Worm (Caenorhabditis elegans) whole organism, L4 larva: ENCODE measurements around the gene plc-1.

Experiments
- F10B5.3 ChIP-seq: sonication (generic microtip); optimal IDR thresholded peaks from 2 replicates; lab custom pipeline; 2016; ENCODE audit warnings: mild to moderate bottlenecking, missing genetic modification characterization, missing compliant biosample characterization
- F26F4.8 ChIP-seq: fragments of 200-800 bp; sonication (Bioruptor generic); conservative IDR thresholded peaks from 2 replicates; pipeline ENCODE4 v1.3.6; 2022; ENCODE audit warnings: missing genetic modification characterization, missing compliant biosample characterization
- F37D6.2 ChIP-seq: sonication (generic microtip); optimal IDR thresholded peaks from 2 replicates; lab custom pipeline; 2016; ENCODE audit warnings: mild to moderate bottlenecking, missing genetic modification characterization, missing compliant biosample characterization
- T20F7.1 ChIP-seq: fragments of 200-800 bp; sonication (Bioruptor generic); optimal IDR thresholded peaks from 2 replicates; lab custom pipeline; 2018; ENCODE audit warnings: mild to moderate bottlenecking, missing genetic modification characterization, missing compliant biosample characterization
- Y48G9A.11 ChIP-seq: fragments of 200-800 bp; sonication (Bioruptor generic); IDR thresholded peaks from 2 replicates; pipeline ENCODE4 v1.3.6; 2022; ENCODE audit warnings: missing genetic modification reagents, missing genetic modification characterization, missing compliant biosample characterization
- Y5F2A.4 ChIP-seq: fragments of 200-800 bp; sonication (Bioruptor generic); optimal IDR thresholded peaks from 2 replicates; lab custom pipeline; 2018; ENCODE audit warnings: mild to moderate bottlenecking, missing genetic modification characterization, missing compliant biosample characterization
- Y75B8A.6 ChIP-seq: fragments of 200-800 bp; sonication (Bioruptor generic); IDR thresholded peaks from 2 replicates; pipeline ENCODE4 v1.3.6; 2022; ENCODE audit warnings: missing genetic modification reagents, missing genetic modification characterization, missing compliant biosample characterization
- aha-1 ChIP-seq: fragments of 150-350 bp; peaks from one replicate; lab custom pipeline; 2014; ENCODE audit warnings: missing biosample characterization, missing genetic modification characterization
- arid-1 ChIP-seq: fragments of 200-800 bp; sonication (Bioruptor generic); conservative IDR thresholded peaks from 2 replicates; pipeline ENCODE4 v1.3.6; 2022; ENCODE audit warnings: missing genetic modification reagents, missing genetic modification characterization, missing compliant biosample characterization
- attf-4 ChIP-seq: sonication (generic microtip); optimal IDR thresholded peaks from 3 replicates; lab custom pipeline; 2017; ENCODE audit warnings: missing biosample characterization, missing genetic modification characterization
- ceh-28 ChIP-seq: fragments of 150-350 bp; optimal IDR thresholded peaks from 2 replicates; lab custom pipeline; 2014; ENCODE audit warnings: missing biosample characterization, missing genetic modification reagents, missing genetic modification characterization
- ces-1 ChIP-seq: fragments of 150-350 bp; sonication (generic microtip); optimal IDR thresholded peaks from 4 replicates; lab custom pipeline; 2014; ENCODE audit warnings: missing biosample characterization, missing genetic modification reagents, missing genetic modification characterization
- daf-12 ChIP-seq: fragments of 150-350 bp; optimal IDR thresholded peaks from 2 replicates; lab custom pipeline; 2014; ENCODE audit warnings: missing biosample characterization, missing genetic modification reagents, missing genetic modification characterization
- daf-16 ChIP-seq, 3 experiments: sonication (generic microtip); optimal IDR thresholded peaks; 2 replicates each; lab custom pipeline; 2016 to 2017; ENCODE audit warnings: missing genetic modification characterization in 3 of 3, missing genetic modification reagents in 3 of 3, mild to moderate bottlenecking in 2 of 3, missing compliant biosample characterization in 2 of 3, missing biosample characterization in 1 of 3, moderate library complexity in 1 of 3
- daf-19 ChIP-seq: fragments of 200-800 bp; sonication (Bioruptor generic); conservative IDR thresholded peaks from 2 replicates; pipeline ENCODE4 v1.3.6; 2022; ENCODE audit warnings: missing genetic modification characterization, missing compliant biosample characterization
- daf-8 ChIP-seq: fragments of 200-800 bp; sonication (Bioruptor generic); IDR thresholded peaks from 2 replicates; pipeline ENCODE4 v1.3.6; 2022; ENCODE audit warnings: missing genetic modification characterization, missing compliant biosample characterization
- duxl-1 ChIP-seq: sonication (generic microtip); optimal IDR thresholded peaks from 2 replicates; lab custom pipeline; 2016; ENCODE audit warnings: mild to moderate bottlenecking, missing genetic modification characterization, moderate library complexity, missing compliant biosample characterization; ENCODE audit not compliant: poor library complexity
- dve-1 ChIP-seq: sonication (generic microtip); optimal IDR thresholded peaks from 2 replicates; lab custom pipeline; 2017; ENCODE audit warnings: antibody characterized with exemption, mild to moderate bottlenecking, missing genetic modification characterization, missing compliant biosample characterization; ENCODE audit not compliant: insufficient read depth
- egl-27 ChIP-seq: sonication (generic microtip); optimal IDR thresholded peaks from 3 replicates; lab custom pipeline; 2017; ENCODE audit warnings: missing biosample characterization, missing genetic modification reagents, missing genetic modification characterization
- egl-43 ChIP-seq: fragments of 200-800 bp; sonication (Bioruptor generic); IDR thresholded peaks from 2 replicates; pipeline ENCODE4 v1.3.6; 2022; ENCODE audit warnings: missing genetic modification reagents, missing genetic modification characterization, missing compliant biosample characterization
- fos-1 ChIP-seq: fragments of 150-350 bp; optimal IDR thresholded peaks from 2 replicates; lab custom pipeline; 2014; ENCODE audit warnings: missing biosample characterization, missing genetic modification characterization
- gei-8 ChIP-seq: fragments of 200-800 bp; sonication (Bioruptor generic); optimal IDR thresholded peaks from 2 replicates; lab custom pipeline; 2018; ENCODE audit warnings: mild to moderate bottlenecking, missing genetic modification characterization, missing compliant biosample characterization
- hif-1 ChIP-seq, 2 experiments: sonication (generic microtip); optimal IDR thresholded peaks; 2 replicates each; lab custom pipeline; 2016 to 2017; ENCODE audit warnings: missing compliant biosample characterization in 2 of 2, missing genetic modification characterization in 2 of 2, missing genetic modification reagents in 2 of 2, missing genotype in 2 of 2, mild to moderate bottlenecking in 1 of 2
- hlh-11 ChIP-seq: fragments of 200-800 bp; sonication (Bioruptor generic); optimal IDR thresholded peaks from 2 replicates; lab custom pipeline; 2018; ENCODE audit warnings: mild to moderate bottlenecking, missing genetic modification characterization, missing compliant biosample characterization
- hlh-30 ChIP-seq: sonication (generic microtip); optimal IDR thresholded peaks from 2 replicates; lab custom pipeline; 2017; ENCODE audit warnings: antibody characterized with exemption, mild to moderate bottlenecking, missing genetic modification characterization, missing compliant biosample characterization; ENCODE audit not compliant: insufficient read depth
- jun-1 ChIP-seq: fragments of 150-350 bp; optimal IDR thresholded peaks from 2 replicates; lab custom pipeline; 2014; ENCODE audit warnings: missing biosample characterization, missing genetic modification reagents, missing genetic modification characterization
- lin-15B ChIP-seq: fragments of 150-350 bp; sonication (generic microtip); optimal IDR thresholded peaks from 3 replicates; lab custom pipeline; 2014; ENCODE audit warnings: missing biosample characterization, missing genetic modification characterization
- lin-29 ChIP-seq: fragments of 200-800 bp; sonication (Bioruptor generic); IDR thresholded peaks from 2 replicates; pipeline ENCODE4 v1.3.6; 2022; ENCODE audit warnings: missing genetic modification reagents, missing genetic modification characterization, missing compliant biosample characterization
- lsy-2 ChIP-seq, 2 experiments: fragments of 150-350 bp in 1 of 2; sonication (generic microtip) in 1 of 2; optimal IDR thresholded peaks; 2 replicates each; lab custom pipeline; 2014 to 2017; ENCODE audit warnings: missing biosample characterization in 2 of 2, missing genetic modification characterization in 2 of 2
- madf-9 ChIP-seq: fragments of 200-800 bp; sonication (Bioruptor generic); conservative IDR thresholded peaks from 2 replicates; pipeline ENCODE4 v1.3.6; 2022; ENCODE audit warnings: missing genetic modification reagents, missing genetic modification characterization, missing compliant biosample characterization
- mdt-29 ChIP-seq: fragments of 200-800 bp; sonication (Bioruptor generic); IDR thresholded peaks from 2 replicates; pipeline ENCODE4 v1.3.6; 2022; ENCODE audit warnings: missing genetic modification reagents, missing genetic modification characterization, missing compliant biosample characterization
- mes-2 ChIP-seq: sonication (generic microtip); optimal IDR thresholded peaks from 2 replicates; lab custom pipeline; 2016; ENCODE audit warnings: missing genotype, mild to moderate bottlenecking, missing genetic modification characterization, missing compliant biosample characterization; ENCODE audit not compliant: poor library complexity, severe bottlenecking
- nhr-10 ChIP-seq: fragments of 150-350 bp; optimal IDR thresholded peaks from 2 replicates; lab custom pipeline; 2014; ENCODE audit warnings: missing biosample characterization, missing genetic modification characterization
- nhr-11 ChIP-seq: fragments of 150-350 bp; optimal IDR thresholded peaks from 2 replicates; lab custom pipeline; 2014; ENCODE audit warnings: missing biosample characterization, missing genetic modification characterization
- nhr-237 ChIP-seq: sonication (generic microtip); optimal IDR thresholded peaks from 2 replicates; lab custom pipeline; 2017; ENCODE audit warnings: missing biosample characterization, missing genetic modification characterization
- nhr-25 ChIP-seq: sonication (generic microtip); optimal IDR thresholded peaks from 2 replicates; lab custom pipeline; 2017; ENCODE audit warnings: missing genetic modification characterization, mild to moderate bottlenecking, missing compliant biosample characterization, antibody characterized with exemption, moderate library complexity, borderline replicate concordance; ENCODE audit not compliant: insufficient read depth
- nhr-28 ChIP-seq: fragments of 150-350 bp; optimal IDR thresholded peaks from 2 replicates; lab custom pipeline; 2014; ENCODE audit warnings: missing biosample characterization, missing genetic modification characterization
- nhr-41 ChIP-seq: fragments of 200-800 bp; sonication (Bioruptor generic); IDR thresholded peaks from 2 replicates; pipeline ENCODE4 v1.3.6; 2022; ENCODE audit warnings: missing genetic modification reagents, missing genetic modification characterization, missing compliant biosample characterization
- pha-4 ChIP-seq, 2 experiments: fragments of 150-350 bp in 1 of 2; fragments of 200-800 bp in 1 of 2; sonication (Bioruptor generic) in 1 of 2; IDR thresholded peaks in 1 of 2; optimal IDR thresholded peaks in 1 of 2; 2 replicates each; pipeline versions ENCODE4 v1.3.6 to Lab custom; 2014 to 2022; ENCODE audit warnings: missing genetic modification characterization in 2 of 2, missing genetic modification reagents in 2 of 2, missing biosample characterization in 1 of 2, missing compliant biosample characterization in 1 of 2
- php-3 ChIP-seq: fragments of 200-800 bp; sonication (Bioruptor generic); IDR thresholded peaks from 2 replicates; pipeline ENCODE4 v1.3.6; 2022; ENCODE audit warnings: missing genetic modification reagents, missing genetic modification characterization, missing compliant biosample characterization
- pqm-1 ChIP-seq: sonication (generic microtip); optimal IDR thresholded peaks from 2 replicates; lab custom pipeline; 2017; ENCODE audit warnings: missing biosample characterization, missing genetic modification characterization
- rbr-2 ChIP-seq: sonication (generic microtip); optimal IDR thresholded peaks from 2 replicates; lab custom pipeline; 2016; ENCODE audit warnings: missing genotype, missing genetic modification characterization, missing compliant biosample characterization
- saeg-2 ChIP-seq: fragments of 200-800 bp; sonication (Bioruptor generic); IDR thresholded peaks from 2 replicates; pipeline ENCODE4 v1.3.6; 2022; ENCODE audit warnings: missing genetic modification reagents, missing genetic modification characterization, missing compliant biosample characterization
- set-16 ChIP-seq: fragments of 200-800 bp; sonication (Bioruptor generic); IDR thresholded peaks from 2 replicates; pipeline ENCODE4 v1.3.6; 2022; ENCODE audit warnings: missing genetic modification reagents, missing genetic modification characterization, missing compliant biosample characterization
- spr-1 ChIP-seq: sonication (generic microtip); optimal IDR thresholded peaks from 2 replicates; lab custom pipeline; 2016; ENCODE audit warnings: mild to moderate bottlenecking, missing genetic modification characterization, missing compliant biosample characterization
- spr-3 ChIP-seq: fragments of 200-800 bp; sonication (Bioruptor generic); optimal IDR thresholded peaks from 2 replicates; lab custom pipeline; 2018; ENCODE audit warnings: mild to moderate bottlenecking, missing genetic modification characterization, missing compliant biosample characterization
- tra-1 ChIP-seq: fragments of 200-800 bp; sonication (Bioruptor generic); IDR thresholded peaks from 2 replicates; pipeline ENCODE4 v1.3.6; 2022; ENCODE audit warnings: missing genetic modification reagents, missing genetic modification characterization, missing compliant biosample characterization
- zfp-2 ChIP-seq: sonication (generic microtip); optimal IDR thresholded peaks from 2 replicates; lab custom pipeline; 2016; ENCODE audit warnings: mild to moderate bottlenecking, missing genetic modification characterization, missing compliant biosample characterization
- zip-2 ChIP-seq: fragments of 150-350 bp; optimal IDR thresholded peaks from 2 replicates; lab custom pipeline; 2014; ENCODE audit warnings: missing biosample characterization, missing genetic modification characterization
- ztf-7 ChIP-seq: fragments of 150-350 bp; optimal IDR thresholded peaks from 2 replicates; lab custom pipeline; 2014; ENCODE audit warnings: missing biosample characterization, missing genetic modification characterization

plc-1 gene

DNA sequence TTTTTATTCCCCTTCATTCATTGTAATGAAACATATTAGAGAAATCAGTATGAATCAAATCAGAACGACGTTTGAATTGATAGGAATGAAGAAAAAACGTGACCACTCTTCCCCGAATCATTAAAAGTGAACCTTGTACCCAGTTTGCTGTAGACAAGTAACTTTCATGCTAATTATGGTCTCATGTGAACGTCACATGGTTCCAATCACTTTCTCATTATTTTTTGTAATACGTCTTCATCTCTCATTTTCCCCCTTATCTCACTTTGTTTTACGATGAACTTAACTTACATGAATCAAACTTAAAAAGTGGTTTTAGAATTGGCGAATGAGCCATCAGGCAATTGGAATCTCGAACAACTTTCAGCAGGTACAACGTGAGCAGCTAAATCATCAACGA, 65.7 kb downstream of the plc-1 start (continued):
- TF ChIP-seq mes-2 (tag; lab: Kevin White, UChicago) (no peak), pha-4 (GFP tag; IDR thresholded peaks at IDR 0.05; lab: Robert Waterston, UW) (no peak), pha-4 (tag; optimal IDR thresholded peaks at IDR 0.05; lab: Kevin White, UChicago) (no peak), daf-12 (tag; lab: Kevin White, UChicago) (no peak), lin-29 (no peak), Y75B8A.6 (GFP tag; lab: Robert Waterston, UW) (no peak), tra-1 (0 out of 2 replicates have a peak, but pooled peaks have one; percentile 47), lin-15B (tag; lab: Kevin White, UChicago) (no peak), rbr-2 (tag; lab: Kevin White, UChicago) (no peak), F37D6.2 (tag; lab: Kevin White, UChicago) (no peak), nhr-237 (tag; lab: Kevin White, UChicago) (no peak), nhr-11 (tag; lab: Kevin White, UChicago) (no peak), php-3 (GFP tag; lab: Robert Waterston, UW) (peak; percentile 70; the same call in 1 of the 2 replicates), jun-1 (no peak), ztf-7 (tag; lab: Kevin White, UChicago) (no peak), attf-4 (tag; lab: Kevin White, UChicago) (no peak), gei-8 (GFP tag; lab: Kevin White, UChicago) (no peak), zip-2 (tag; lab: Kevin White, UChicago) (no peak), spr-3 (GFP tag; lab: Kevin White, UChicago) (no peak), daf-19 (no peak), nhr-25 (tag; lab: Kevin White, UChicago) (no peak), Y48G9A.11 (GFP tag; lab: Robert Waterston, UW) (no peak), duxl-1 (tag; lab: Kevin White, UChicago) (no peak), Y5F2A.4 (GFP tag; lab: Kevin White, UChicago) (no peak), nhr-28 (tag; lab: Kevin White, UChicago) (peak; percentile 48), egl-43 (no peak), saeg-2 (GFP tag; lab: Robert Waterston, UW) (no peak), hif-1 (tag; optimal IDR thresholded peaks at IDR 0.05; lab: Kevin White, UChicago) (no peak), set-16 (GFP tag; lab: Robert Waterston, UW) (no peak), daf-8 (GFP tag; lab: Robert Waterston, UW) (no peak), lsy-2 (tag; optimal IDR thresholded peaks at IDR 0.05; lab: Kevin White, UChicago) (peak in 1 of 2 experiments; percentile 46), aha-1 (tag; lab: Kevin White, UChicago) (no peak), mdt-29 (GFP tag; lab: Robert Waterston, UW) (no peak), F10B5.3 (tag; lab: Kevin White, UChicago) (no peak), hlh-30 (tag; lab: Kevin White, UChicago) (peak; percentile 92), pqm-1 (tag; lab: Kevin White, UChicago) (no peak), nhr-10 (tag; lab: Kevin White, UChicago) (no peak), spr-1 (tag; lab: Kevin White, UChicago) (no peak), egl-27 (tag; lab: Kevin White, UChicago) (no peak), dve-1 (tag; lab: Kevin White, UChicago) (peak; percentile 80), T20F7.1 (GFP tag; lab: Kevin White, UChicago) (no peak), arid-1 (GFP tag; lab: Robert Waterston, UW) (no peak), ces-1 (GFP tag; lab: Kevin White, UChicago) (no peak), daf-16 (GFP tag; optimal IDR thresholded peaks at IDR 0.05; lab: Kevin White, UChicago) (no peak), daf-16 (tag; optimal IDR thresholded peaks at IDR 0.05; lab: Kevin White, UChicago) (peak; percentile 15), F26F4.8 (GFP tag; lab: Robert Waterston, UW) (no peak), zfp-2 (tag; lab: Kevin White, UChicago) (no peak), nhr-41 (GFP tag; lab: Robert Waterston, UW) (no peak), madf-9 (GFP tag; lab: Robert Waterston, UW) (no peak), hlh-11 (tag; lab: Kevin White, UChicago) (peak; percentile 50), ceh-28 (no peak), fos-1 (tag; lab: Kevin White, UChicago) (no peak)
